Worm (Caenorhabditis elegans): Measurements from ENCODE around the gene gcy-14.

DNA sequence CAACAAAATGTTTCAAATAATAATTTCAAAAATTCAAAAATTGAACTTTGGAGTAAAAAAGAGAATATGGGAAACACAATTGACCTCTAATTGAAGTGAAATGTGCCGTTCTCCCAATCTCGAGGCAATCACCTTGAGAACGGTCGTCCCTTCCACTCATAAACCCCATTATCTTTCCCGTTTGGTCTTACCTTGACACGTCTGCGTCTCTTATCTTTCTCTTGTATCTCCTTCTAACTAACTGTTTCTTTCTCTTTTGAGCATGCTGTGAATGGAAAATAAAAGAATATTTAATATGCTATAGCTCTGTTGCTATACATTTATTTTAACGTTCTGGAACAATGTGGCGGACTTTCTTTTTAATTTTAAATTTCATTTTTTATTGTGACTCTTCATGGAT is 31.5 kb upstream of the gcy-14 start, which contains the start of gene H12D21.10:
- TF ChIP-seq nhr-43 (tag; optimal IDR thresholded peaks at IDR 0.05; ENCODE audit: poor library complexity, severe bottlenecking) = no peak
- TF ChIP-seq lin-15B (tag; optimal IDR thresholded peaks at IDR 0.05) = no peak
- no peak for TF ChIP-seq nhr-77 (tag; optimal IDR thresholded peaks at IDR 0.05)
- no peak for TF ChIP-seq lin-39 (tag; optimal IDR thresholded peaks at IDR 0.05)
- TF ChIP-seq nhr-25 (tag; optimal IDR thresholded peaks at IDR 0.05) = peak; percentile 27
- no peak for TF ChIP-seq snpc-4 (tag; optimal IDR thresholded peaks at IDR 0.05)
- TF ChIP-seq ztf-4 (tag; optimal IDR thresholded peaks at IDR 0.05) = no peak
- TF ChIP-seq aly-2 (tag; optimal IDR thresholded peaks at IDR 0.05) = no peak
- TF ChIP-seq skn-1 (tag; optimal IDR thresholded peaks at IDR 0.05) = no peak
- TF ChIP-seq ceh-82 (tag; optimal IDR thresholded peaks at IDR 0.05) = no peak
- no peak for TF ChIP-seq pqm-1 (tag; optimal IDR thresholded peaks at IDR 0.05)
- no peak for TF ChIP-seq ama-1 (optimal IDR thresholded peaks at IDR 0.05)
- TF ChIP-seq elt-2 (tag; optimal IDR thresholded peaks at IDR 0.05) = peak; percentile 13
- TF ChIP-seq nhr-237 (tag; optimal IDR thresholded peaks at IDR 0.05) = no peak

All from whole organism, L3 larva.